Worm (Caenorhabditis elegans) whole organism, midembryonic: ENCODE data around the gene ets-7.

Source experiments
- cog-1 ChIP-seq: sonication (generic microtip); optimal IDR thresholded peaks from 2 replicates; lab custom pipeline; 2016; ENCODE audit warnings: missing genetic modification characterization, missing compliant biosample characterization
- klf-2 ChIP-seq: fragments of 200-800 bp; sonication (Bioruptor generic); conservative IDR thresholded peaks from 2 replicates; pipeline ENCODE4 v1.3.6; 2022; ENCODE audit warnings: missing genetic modification reagents, missing genetic modification characterization, missing compliant biosample characterization

DNA sequence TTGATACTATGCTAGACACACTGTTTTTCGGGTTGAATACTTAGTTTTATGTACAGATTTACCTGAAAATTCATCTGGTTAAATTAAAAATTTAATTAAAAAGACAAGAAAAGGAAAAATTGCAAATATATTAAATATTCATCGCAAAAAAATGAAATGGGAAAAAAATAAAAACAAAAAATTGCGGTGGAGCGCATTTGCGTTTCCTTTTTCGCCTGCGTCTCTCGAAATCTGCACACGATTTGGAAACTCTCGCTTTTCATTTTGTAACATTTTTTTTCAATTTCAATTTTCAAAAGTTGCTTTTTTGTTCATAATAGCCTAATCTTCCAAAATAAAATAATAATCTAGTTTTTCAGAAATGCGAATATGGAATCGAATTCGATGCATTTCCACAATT is 29.0 kb upstream of the ets-7 start, which contains the start of the genes F19F10.11 and C50E3.5:
- TF ChIP-seq cog-1 (no peak), klf-2 (no peak)
